Fruit fly (Drosophila melanogaster): ENCODE measurements around the gene CG42821.

The CG42821 gene

dm6 chr3R:17385329-17386019, 27.4 kb upstream of the CG42821 start (continued):
- TF ChIP-seq MBD-R2 (GFP tag; IDR thresholded peaks at IDR 0.05) (peak; percentile 80), maf-S (GFP tag; optimal IDR thresholded peaks at IDR 0.05) (peak; percentile 38), dimm (GFP tag; IDR thresholded peaks at IDR 0.05) (no peak), run (tag; optimal IDR thresholded peaks at IDR 0.05) (no peak), bcd (GFP tag; optimal IDR thresholded peaks at IDR 0.05) (peak; percentile 50), CG8924 (tag; optimal IDR thresholded peaks at IDR 0.05) (peak; percentile 33), nom (GFP tag; optimal IDR thresholded peaks at IDR 0.05) (peak; percentile 47), wdn (GFP tag; IDR thresholded peaks at IDR 0.05) (no peak), CG18011 (GFP tag; optimal IDR thresholded peaks at IDR 0.05) (peak; percentile 23), dm (GFP tag; optimal IDR thresholded peaks at IDR 0.05) (peak; percentile 56), vvl (GFP tag; IDR thresholded peaks at IDR 0.05) (peak; percentile 91), CG17829 (tag; optimal IDR thresholded peaks at IDR 0.05) (peak; percentile 56), CG14014 (GFP tag; IDR thresholded peaks at IDR 0.05) (peak; percentile 66), CG8290 (GFP tag; optimal IDR thresholded peaks at IDR 0.05) (peak; percentile 61), CG8290 (tag; optimal IDR thresholded peaks at IDR 0.05) (peak in 1 of 2 experiments; percentile 85), CG9609 (GFP tag; optimal IDR thresholded peaks at IDR 0.05) (peak; percentile 74), hb (GFP tag; IDR thresholded peaks at IDR 0.05; ENCODE audit: partially characterized antibody) (no peak), Drgx (GFP tag; IDR thresholded peaks at IDR 0.05) (peak; percentile 45; the same call in 1 of the 2 replicates), tin (GFP tag; optimal IDR thresholded peaks at IDR 0.05) (peak; percentile 69), CG3847 (GFP tag; IDR thresholded peaks at IDR 0.05) (peak; percentile 72), CG34422 (GFP tag; IDR thresholded peaks at IDR 0.05) (no peak; the same call in 2 of the 3 replicates), CG13424 (tag; optimal IDR thresholded peaks at IDR 0.05) (peak; percentile 61), CG4730 (GFP tag; IDR thresholded peaks at IDR 0.05) (peak; percentile 41; the same call in 1 of the 2 replicates), CG7556 (GFP tag; optimal IDR thresholded peaks at IDR 0.05) (peak; percentile 37), CG2889 (GFP tag; IDR thresholded peaks at IDR 0.05) (no peak), fd102C (GFP tag; optimal IDR thresholded peaks at IDR 0.05) (peak; percentile 24), Nf-YA (GFP tag; IDR thresholded peaks at IDR 0.05) (no peak; the same call in 1 of the 2 replicates), CG13894 (tag; optimal IDR thresholded peaks at IDR 0.05) (peak; percentile 73), Doc2 (GFP tag; IDR thresholded peaks at IDR 0.05) (no peak), dpn (GFP tag; optimal IDR thresholded peaks at IDR 0.05) (peak; percentile 58 to 77), CG7372 (GFP tag; IDR thresholded peaks at IDR 0.05) (peak; percentile 31; the same call in 1 of the 2 replicates), Dref (GFP tag; IDR thresholded peaks at IDR 0.05) (peak; percentile 41; the same call in 1 of the 2 replicates), nmo (GFP tag; optimal IDR thresholded peaks at IDR 0.05) (peak; percentile 35), CG17802 (tag; optimal IDR thresholded peaks at IDR 0.05) (peak; percentile 9), Dp (GFP tag; optimal IDR thresholded peaks at IDR 0.05) (peak; percentile 97), CG10979 (tag; optimal IDR thresholded peaks at IDR 0.05) (peak; percentile 4), CHES-1-like (GFP tag; optimal IDR thresholded peaks at IDR 0.05) (peak; percentile 74), Dbx (GFP tag; IDR thresholded peaks at IDR 0.05) (peak; percentile 79), pho (GFP tag; optimal IDR thresholded peaks at IDR 0.05) (peak; percentile 56), MTF-1 (GFP tag; optimal IDR thresholded peaks at IDR 0.05; ENCODE audit: borderline replicate concordance) (no peak), ERR (GFP tag; optimal IDR thresholded peaks at IDR 0.05) (peak; percentile 58), CG34376 (GFP tag; optimal IDR thresholded peaks at IDR 0.05) (peak; percentile 63), dysf (GFP tag; IDR thresholded peaks at IDR 0.05) (peak; percentile 79), lov (optimal IDR thresholded peaks at IDR 0.05) (no peak), lov (GFP tag; IDR thresholded peaks at IDR 0.05) (peak; percentile 66; the same call in 2 of the 3 replicates), CG12942 (GFP tag; optimal IDR thresholded peaks at IDR 0.05) (peak; percentile 38), CG16863 (GFP tag; optimal IDR thresholded peaks at IDR 0.05) (peak; percentile 46), Med (GFP tag) (peak; percentile 96), emc (GFP tag; optimal IDR thresholded peaks at IDR 0.05) (no peak), CG32767 (GFP tag; IDR thresholded peaks at IDR 0.05) (peak; percentile 84)

All from whole organism, embryonic.